Fruit fly (Drosophila melanogaster) whole organism, embryonic: ENCODE results near the gene CG7377.
A peak's percentile ranks its signal among the peaks of the same experiment; 100 is the strongest.

Experiments used
- Asciz ChIP-seq: fragments of 200-800 bp; sonication (Bioruptor generic); optimal IDR thresholded peaks from 2 replicates; lab custom pipeline; 2017; ENCODE audit warnings: missing biosample characterization, mild to moderate bottlenecking, missing genetic modification characterization, missing genetic modification reagents
- Atf3 ChIP-seq: fragments of 200-800 bp; sonication (Bioruptor generic); optimal IDR thresholded peaks from 3 replicates; lab custom pipeline; 2016; ENCODE audit warnings: missing biosample characterization, missing genetic modification characterization
- Awh ChIP-seq: fragments of 200-800 bp; sonication (Bioruptor generic); IDR thresholded peaks from 2 replicates; pipeline ENCODE4, ENCODE4 v1.3.6; 2022; ENCODE audit warnings: missing biosample characterization, missing genetic modification characterization
- BtbVII ChIP-seq: fragments of 200-800 bp; sonication (Bioruptor generic); optimal IDR thresholded peaks from 3 replicates; lab custom pipeline; 2017; ENCODE audit warnings: missing biosample characterization, mild to moderate bottlenecking, missing genetic modification characterization
- Bteb2 ChIP-seq: fragments of 200-800 bp; sonication (Bioruptor generic); optimal IDR thresholded peaks from 2 replicates; lab custom pipeline; 2016; ENCODE audit warnings: missing biosample characterization, missing genetic modification characterization
- CG10147 ChIP-seq: fragments of 200-800 bp; sonication (Bioruptor generic); optimal IDR thresholded peaks from 2 replicates; lab custom pipeline; 2019; ENCODE audit warnings: missing biosample characterization, mild to moderate bottlenecking, missing genetic modification characterization, moderate library complexity
- CG10267 ChIP-seq: fragments of 200-800 bp; sonication (Bioruptor generic); optimal IDR thresholded peaks from 2 replicates; lab custom pipeline; 2018; ENCODE audit warnings: missing biosample characterization, mild to moderate bottlenecking, missing genetic modification characterization, moderate library complexity
- CG11398 ChIP-seq: fragments of 200-800 bp; sonication (Bioruptor generic); optimal IDR thresholded peaks from 2 replicates; lab custom pipeline; 2016; ENCODE audit warnings: missing biosample characterization, missing genetic modification characterization
- CG11560 ChIP-seq: fragments of 200-800 bp; sonication (Bioruptor generic); IDR thresholded peaks from 3 replicates; pipeline ENCODE4 v1.3.6; 2022; ENCODE audit warnings: missing biosample characterization, missing genetic modification characterization
- CG12219 ChIP-seq: fragments of 200-800 bp; sonication (Bioruptor generic); optimal IDR thresholded peaks from 3 replicates; lab custom pipeline; 2018; ENCODE audit warnings: missing biosample characterization, mild to moderate bottlenecking, missing genetic modification characterization
- CG1529 ChIP-seq: fragments of 200-800 bp; sonication (Bioruptor generic); optimal IDR thresholded peaks from 3 replicates; lab custom pipeline; 2018; ENCODE audit warnings: missing biosample characterization, missing genetic modification characterization
- CG15696 ChIP-seq: fragments of 200-800 bp; sonication (Bioruptor generic); optimal IDR thresholded peaks from 2 replicates; lab custom pipeline; 2019; ENCODE audit warnings: missing biosample characterization, mild to moderate bottlenecking, missing genetic modification characterization, moderate library complexity
- CG1647 ChIP-seq: fragments of 200-800 bp; sonication (Bioruptor generic); optimal IDR thresholded peaks from 3 replicates; lab custom pipeline; 2016; ENCODE audit warnings: missing biosample characterization, missing genetic modification characterization
- CG16863 ChIP-seq: fragments of 200-800 bp; sonication (Bioruptor generic); optimal IDR thresholded peaks from 3 replicates; lab custom pipeline; 2016; ENCODE audit warnings: missing biosample characterization, missing genetic modification characterization
- CG17328 ChIP-seq: fragments of 200-800 bp; sonication (Bioruptor generic); IDR thresholded peaks from 2 replicates; pipeline ENCODE4 v1.3.6; 2022; ENCODE audit warnings: missing biosample characterization, missing genetic modification characterization
- CG17568 ChIP-seq: fragments of 200-800 bp; sonication (Bioruptor generic); optimal IDR thresholded peaks from 2 replicates; lab custom pipeline; 2018; ENCODE audit warnings: missing biosample characterization, mild to moderate bottlenecking, missing genetic modification characterization, moderate library complexity
- CG17912 ChIP-seq: fragments of 200-800 bp; sonication (Bioruptor generic); optimal IDR thresholded peaks from 2 replicates; lab custom pipeline; 2018; ENCODE audit warnings: missing biosample characterization, mild to moderate bottlenecking, missing genetic modification characterization
- CG18619 ChIP-seq: fragments of 200-800 bp; sonication (Bioruptor generic); optimal IDR thresholded peaks from 3 replicates; lab custom pipeline; 2017; ENCODE audit warnings: missing biosample characterization, mild to moderate bottlenecking, missing genetic modification characterization
- CG2875 ChIP-seq: fragments of 200-800 bp; sonication (Bioruptor generic); optimal IDR thresholded peaks from 2 replicates; lab custom pipeline; 2017; ENCODE audit warnings: missing biosample characterization, mild to moderate bottlenecking, missing genetic modification characterization, missing genetic modification reagents
- CG3281 ChIP-seq: fragments of 200-800 bp; sonication (Bioruptor generic); optimal IDR thresholded peaks from 3 replicates; lab custom pipeline; 2017; ENCODE audit warnings: missing biosample characterization, mild to moderate bottlenecking, missing genetic modification characterization
- CG4730 ChIP-seq: fragments of 200-800 bp; sonication (Bioruptor generic); IDR thresholded peaks from 2 replicates; pipeline ENCODE4 v1.3.6; 2022; ENCODE audit warnings: missing biosample characterization, missing genetic modification characterization
- CG6175 ChIP-seq: fragments of 200-800 bp; sonication (Bioruptor generic); IDR thresholded peaks from 3 replicates; pipeline ENCODE4 v1.3.6; 2022; ENCODE audit warnings: missing biosample characterization, missing genetic modification characterization
- CG6254 ChIP-seq: fragments of 200-800 bp; sonication (Bioruptor generic); optimal IDR thresholded peaks from 3 replicates; lab custom pipeline; 2017; ENCODE audit warnings: mild to moderate bottlenecking, missing biosample characterization, missing genetic modification reagents, missing genetic modification characterization
- CG6683 ChIP-seq: fragments of 200-800 bp; sonication (Bioruptor generic); optimal IDR thresholded peaks from 2 replicates; lab custom pipeline; 2017; ENCODE audit warnings: missing biosample characterization, mild to moderate bottlenecking, missing genetic modification characterization, missing genetic modification reagents
- CG6765 ChIP-seq: fragments of 200-800 bp; sonication (Bioruptor generic); optimal IDR thresholded peaks from 3 replicates; lab custom pipeline; 2017; ENCODE audit warnings: missing biosample characterization, mild to moderate bottlenecking, missing genetic modification characterization
- Dip3 ChIP-seq: fragments of 200-800 bp; sonication (Bioruptor generic); optimal IDR thresholded peaks from 3 replicates; lab custom pipeline; 2016; ENCODE audit warnings: missing biosample characterization, missing genetic modification characterization
- E2f1 ChIP-seq: fragments of 200-800 bp; sonication (Bioruptor generic); IDR thresholded peaks from 2 replicates; pipeline ENCODE4 v1.3.6; 2022; ENCODE audit warnings: missing biosample characterization, missing genetic modification characterization
- E2f2 ChIP-seq: fragments of 200-800 bp; sonication (Bioruptor generic); IDR thresholded peaks from 2 replicates; pipeline ENCODE4 v1.3.6; 2022; ENCODE audit warnings: missing biosample characterization, missing genetic modification characterization
- Fer1 ChIP-seq: fragments of 200-800 bp; sonication (Bioruptor generic); optimal IDR thresholded peaks from 2 replicates; lab custom pipeline; 2017; ENCODE audit warnings: missing biosample characterization, mild to moderate bottlenecking, missing genetic modification characterization
- HmgD ChIP-seq: fragments of 200-800 bp; sonication (Bioruptor generic); optimal IDR thresholded peaks from 3 replicates; lab custom pipeline; 2016; ENCODE audit warnings: missing biosample characterization, missing genetic modification characterization
- Hmr ChIP-seq: fragments of 200-800 bp; sonication (Bioruptor generic); optimal IDR thresholded peaks from 3 replicates; lab custom pipeline; 2017; ENCODE audit warnings: mild to moderate bottlenecking, missing biosample characterization, missing genetic modification reagents, missing genetic modification characterization
- Hmx ChIP-seq: fragments of 200-800 bp; sonication (Bioruptor generic); optimal IDR thresholded peaks from 2 replicates; lab custom pipeline; 2016; ENCODE audit warnings: missing biosample characterization, missing genetic modification characterization
- Meics ChIP-seq: fragments of 200-800 bp; sonication (Bioruptor generic); optimal IDR thresholded peaks from 2 replicates; lab custom pipeline; 2017; ENCODE audit warnings: missing biosample characterization, mild to moderate bottlenecking, missing genetic modification characterization
- Rfx ChIP-seq: fragments of 200-800 bp; sonication (Bioruptor generic); IDR thresholded peaks from 2 replicates; pipeline ENCODE4 v1.3.6; 2022; ENCODE audit warnings: missing biosample characterization, missing genetic modification characterization
- Trl ChIP-seq, 3 experiments: fragments of >200 bp in 2 of 3; fragments of 200-800 bp in 1 of 3; sonication (Bioruptor generic) in 1 of 3; optimal IDR thresholded peaks; 2 replicates in 1 of 3; 3 replicates in 2 of 3; lab custom pipeline; 2016 to 2017; ENCODE audit warnings: missing biosample characterization in 1 of 3, missing genetic modification characterization in 1 of 3
- Xrp1 ChIP-seq: fragments of 200-800 bp; sonication (Bioruptor generic); IDR thresholded peaks from 2 replicates; pipeline ENCODE4 v1.3.6; 2022; ENCODE audit warnings: missing biosample characterization, missing genetic modification characterization
- ara ChIP-seq: fragments of 200-800 bp; sonication (Bioruptor generic); IDR thresholded peaks from 2 replicates; pipeline ENCODE4 v1.3.6; 2022; ENCODE audit warnings: missing biosample characterization, missing genetic modification characterization
- bab2 ChIP-seq: fragments of 200-800 bp; sonication (Bioruptor generic); optimal IDR thresholded peaks from 2 replicates; lab custom pipeline; 2016; ENCODE audit warnings: missing biosample characterization, missing genetic modification characterization
- caup ChIP-seq: fragments of 200-800 bp; sonication (Bioruptor generic); optimal IDR thresholded peaks from 3 replicates; lab custom pipeline; 2017; ENCODE audit warnings: missing biosample characterization, mild to moderate bottlenecking, missing genetic modification characterization, moderate library complexity; ENCODE audit not compliant: severe bottlenecking
- eyg ChIP-seq: fragments of 200-800 bp; sonication (Bioruptor generic); optimal IDR thresholded peaks from 3 replicates; lab custom pipeline; 2016; ENCODE audit warnings: missing biosample characterization, missing genetic modification characterization
- hb ChIP-seq: fragments of 200-800 bp; sonication (Bioruptor generic); IDR thresholded peaks from 3 replicates; pipeline ENCODE4 v1.3.6; 2022; ENCODE audit warnings: missing biosample characterization, missing genetic modification characterization; ENCODE audit not compliant: partially characterized antibody
- lola ChIP-seq, 3 experiments: fragments of >200 bp in 2 of 3; fragments of 200-800 bp in 1 of 3; sonication (Bioruptor generic) in 1 of 3; optimal IDR thresholded peaks; 2 replicates each; lab custom pipeline; 2017 to 2019; ENCODE audit warnings: missing biosample characterization in 3 of 3, missing genetic modification characterization in 3 of 3, mild to moderate bottlenecking in 1 of 3, moderate library complexity in 1 of 3
- maf-S ChIP-seq: fragments of 200-800 bp; sonication (Bioruptor generic); optimal IDR thresholded peaks from 2 replicates; lab custom pipeline; 2016; ENCODE audit warnings: missing biosample characterization, missing genetic modification characterization
- pho ChIP-seq: fragments of 200-800 bp; sonication (Bioruptor generic); optimal IDR thresholded peaks from 2 replicates; lab custom pipeline; 2016; ENCODE audit warnings: missing biosample characterization, missing genetic modification characterization
- salm ChIP-seq: fragments of 200-800 bp; sonication (Bioruptor generic); optimal IDR thresholded peaks from 2 replicates; lab custom pipeline; 2018; ENCODE audit warnings: missing biosample characterization, mild to moderate bottlenecking, missing genetic modification characterization
- schlank ChIP-seq: fragments of 200-800 bp; sonication (Bioruptor generic); optimal IDR thresholded peaks from 2 replicates; lab custom pipeline; 2018; ENCODE audit warnings: missing biosample characterization, mild to moderate bottlenecking, missing genetic modification characterization
- sens ChIP-seq: fragments of 200-800 bp; sonication (Bioruptor generic); peaks from one replicate; lab custom pipeline; 2016; ENCODE audit warnings: missing biosample characterization, missing genetic modification characterization
- unpg ChIP-seq: fragments of 200-800 bp; sonication (Bioruptor generic); optimal IDR thresholded peaks from 3 replicates; lab custom pipeline; 2018; ENCODE audit warnings: missing biosample characterization, mild to moderate bottlenecking, missing genetic modification characterization, moderate library complexity
- wek ChIP-seq: fragments of 200-800 bp; sonication (Bioruptor generic); optimal IDR thresholded peaks from 3 replicates; lab custom pipeline; 2018; ENCODE audit warnings: missing biosample characterization, mild to moderate bottlenecking, missing genetic modification characterization, moderate library complexity
- wor ChIP-seq: fragments of 200-800 bp; sonication (Bioruptor generic); IDR thresholded peaks from 2 replicates; pipeline ENCODE4 v1.3.6; 2022; ENCODE audit warnings: missing biosample characterization, missing genetic modification characterization

Gene CG7377

DNA sequence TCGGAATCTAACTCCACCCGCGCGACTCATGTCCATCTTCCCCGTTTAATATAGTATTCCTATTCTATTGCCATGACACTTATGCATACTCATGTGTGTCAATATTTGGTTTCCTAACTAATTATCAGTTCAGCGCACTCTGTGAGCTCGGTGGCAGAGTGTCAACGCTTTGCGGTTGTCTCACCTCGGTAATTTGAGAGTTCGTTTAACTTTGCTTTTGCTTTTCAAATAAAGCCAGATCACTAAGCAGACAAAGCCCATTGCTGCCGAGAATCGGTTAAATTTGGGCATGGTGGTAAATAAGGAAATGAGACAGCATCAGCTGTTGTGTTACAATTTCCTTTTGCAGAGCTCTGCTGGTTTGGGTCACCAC lies 49.2 kb upstream of the CG7377 start (continued):
- TF ChIP-seq Xrp1 (GFP tag; lab: Robert Waterston, UW) (peak; percentile 54; the same call in 1 of the 2 replicates), CG10267 (tag; lab: Kevin White, UChicago) (no peak), CG6765 (no peak), BtbVII (GFP tag; lab: Kevin White, UChicago) (peak; percentile 61), CG17912 (GFP tag; lab: Kevin White, UChicago) (no peak), HmgD (GFP tag; lab: Kevin White, UChicago) (no peak), caup (peak; percentile 43), CG6175 (GFP tag; lab: Robert Waterston, UW) (peak; percentile 9; the same call in 1 of the 3 replicates), Fer1 (peak; percentile 54), Bteb2 (no peak), wor (GFP tag; lab: Robert Waterston, UW) (no peak), pho (GFP tag; lab: Kevin White, UChicago) (no peak), CG18619 (GFP tag; lab: Kevin White, UChicago) (peak; percentile 25), lola (GFP tag; optimal IDR thresholded peaks at IDR 0.05; lab: Kevin White, UChicago) (peak in 1 of 3 experiments; percentile 12), CG11560 (no peak), Asciz (GFP tag; lab: Kevin White, UChicago) (peak; percentile 55), salm (no peak), wek (GFP tag; lab: Kevin White, UChicago) (peak; percentile 78), schlank (tag; lab: Kevin White, UChicago) (no peak), unpg (GFP tag; lab: Kevin White, UChicago) (peak; percentile 38), E2f2 (peak; percentile 15; the same call in 1 of the 2 replicates), CG15696 (tag; lab: Kevin White, UChicago) (peak; percentile 10), CG17568 (peak; percentile 75), ara (GFP tag; lab: Robert Waterston, UW) (0 out of 2 replicates have a peak, but pooled peaks have one; percentile 38), Atf3 (no peak), Rfx (peak; percentile 53; the same call in 1 of the 2 replicates), CG16863 (no peak), CG2875 (GFP tag; lab: Kevin White, UChicago) (peak; percentile 62), E2f1 (GFP tag; lab: Robert Waterston, UW) (no peak), CG12219 (GFP tag; lab: Kevin White, UChicago) (peak; percentile 23), hb (GFP tag; lab: Robert Waterston, UW) (no peak), CG10147 (GFP tag; lab: Kevin White, UChicago) (peak; percentile 22), CG6683 (GFP tag; lab: Kevin White, UChicago) (peak; percentile 22), eyg (GFP tag; lab: Kevin White, UChicago) (peak; percentile 64), CG1529 (GFP tag; lab: Kevin White, UChicago) (peak; percentile 37), bab2 (GFP tag; lab: Kevin White, UChicago) (peak; percentile 10), CG1647 (GFP tag; lab: Kevin White, UChicago) (no peak), CG11398 (GFP tag; lab: Kevin White, UChicago) (peak; percentile 6), CG6254 (GFP tag; lab: Kevin White, UChicago) (peak; percentile 19), maf-S (no peak), Awh (GFP tag; lab: Robert Waterston, UW) (0 out of 2 replicates have a peak, but pooled peaks have one; percentile 10), Dip3 (no peak), Hmx (GFP tag; lab: Kevin White, UChicago) (no peak), Trl (optimal IDR thresholded peaks at IDR 0.05; lab: Kevin White, UChicago) (no peak), Trl (GFP tag; optimal IDR thresholded peaks at IDR 0.05; lab: Kevin White, UChicago) (peak; percentile 17), Meics (GFP tag; lab: Kevin White, UChicago) (peak; percentile 31), CG4730 (0 out of 2 replicates have a peak, but pooled peaks have one; percentile 13), Hmr (peak; percentile 51), sens (GFP tag; lab: Kevin White, UChicago) (peak; percentile 24), CG3281 (peak; percentile 36), CG17328 (GFP tag; lab: Robert Waterston, UW) (no peak)
